Fruit fly (Drosophila melanogaster) whole organism, embryonic: Measurements from ENCODE around the gene Usp10.

ENCODE experiments used
- Aef1 ChIP-seq: fragments of 200-800 bp; sonication (Bioruptor generic); IDR thresholded peaks from 3 replicates; pipeline ENCODE4 v1.3.6; 2022; ENCODE audit warnings: missing biosample characterization, missing genetic modification characterization
- CG10366 ChIP-seq: fragments of 200-800 bp; sonication (Bioruptor generic); IDR thresholded peaks from 2 replicates; pipeline ENCODE4 v1.3.6; 2022; ENCODE audit warnings: missing biosample characterization, missing genetic modification characterization
- CG11723 ChIP-seq: fragments of 200-800 bp; sonication (Bioruptor generic); optimal IDR thresholded peaks from 2 replicates; lab custom pipeline; 2017; ENCODE audit warnings: missing biosample characterization, mild to moderate bottlenecking, missing genetic modification characterization
- CG12155 ChIP-seq: fragments of 200-800 bp; sonication (Bioruptor generic); optimal IDR thresholded peaks from 3 replicates; lab custom pipeline; 2016; ENCODE audit warnings: missing biosample characterization, missing genetic modification characterization
- CG12659 ChIP-seq: fragments of 200-800 bp; sonication (Bioruptor generic); optimal IDR thresholded peaks from 3 replicates; lab custom pipeline; 2017; ENCODE audit warnings: mild to moderate bottlenecking, missing biosample characterization, missing genetic modification reagents, missing genetic modification characterization
- CG15601 ChIP-seq: fragments of 200-800 bp; sonication (Bioruptor generic); optimal IDR thresholded peaks from 3 replicates; lab custom pipeline; 2019; ENCODE audit warnings: missing biosample characterization, mild to moderate bottlenecking, missing genetic modification characterization, moderate library complexity
- CG1603 ChIP-seq: fragments of 200-800 bp; sonication (Bioruptor generic); optimal IDR thresholded peaks from 2 replicates; lab custom pipeline; 2019; ENCODE audit warnings: missing biosample characterization, mild to moderate bottlenecking, missing genetic modification characterization, moderate library complexity
- CG17359 ChIP-seq: fragments of 200-800 bp; sonication (Bioruptor generic); optimal IDR thresholded peaks from 3 replicates; lab custom pipeline; 2018; ENCODE audit warnings: missing biosample characterization, mild to moderate bottlenecking, missing genetic modification characterization, moderate library complexity
- CG18476 ChIP-seq: fragments of 200-800 bp; sonication (Bioruptor generic); optimal IDR thresholded peaks from 2 replicates; lab custom pipeline; 2016; ENCODE audit warnings: missing biosample characterization, mild to moderate bottlenecking, missing genetic modification characterization
- CG34224 ChIP-seq: fragments of 200-800 bp; sonication (Bioruptor generic); IDR thresholded peaks from 3 replicates; pipeline ENCODE4 v1.3.6; 2022; ENCODE audit warnings: missing biosample characterization, missing genetic modification characterization; ENCODE audit not compliant: partially characterized antibody
- CG4282 ChIP-seq: fragments of 200-800 bp; sonication (Bioruptor generic); optimal IDR thresholded peaks from 2 replicates; lab custom pipeline; 2016; ENCODE audit warnings: missing biosample characterization, missing genetic modification characterization
- CG5180 ChIP-seq: fragments of 200-800 bp; sonication (Bioruptor generic); optimal IDR thresholded peaks from 3 replicates; lab custom pipeline; 2017; ENCODE audit warnings: missing biosample characterization, missing genetic modification characterization, mild to moderate bottlenecking, moderate library complexity, missing genetic modification reagents
- CG6254 ChIP-seq: fragments of 200-800 bp; sonication (Bioruptor generic); optimal IDR thresholded peaks from 3 replicates; lab custom pipeline; 2017; ENCODE audit warnings: mild to moderate bottlenecking, missing biosample characterization, missing genetic modification reagents, missing genetic modification characterization
- CG6683 ChIP-seq: fragments of 200-800 bp; sonication (Bioruptor generic); optimal IDR thresholded peaks from 2 replicates; lab custom pipeline; 2017; ENCODE audit warnings: missing biosample characterization, mild to moderate bottlenecking, missing genetic modification characterization, missing genetic modification reagents
- CG7271 ChIP-seq: fragments of 200-800 bp; sonication (Bioruptor generic); optimal IDR thresholded peaks from 2 replicates; lab custom pipeline; 2018; ENCODE audit warnings: missing biosample characterization, mild to moderate bottlenecking, missing genetic modification characterization, moderate library complexity
- CG7556 ChIP-seq: fragments of 200-800 bp; sonication (Bioruptor generic); optimal IDR thresholded peaks from 2 replicates; lab custom pipeline; 2017; ENCODE audit warnings: missing biosample characterization, mild to moderate bottlenecking, missing genetic modification characterization
- CG8089 ChIP-seq: fragments of 200-800 bp; sonication (Bioruptor generic); optimal IDR thresholded peaks from 3 replicates; lab custom pipeline; 2016; ENCODE audit warnings: missing biosample characterization, missing genetic modification characterization
- CG8281 ChIP-seq: fragments of 200-800 bp; sonication (Bioruptor generic); optimal IDR thresholded peaks from 2 replicates; lab custom pipeline; 2018; ENCODE audit warnings: missing biosample characterization, mild to moderate bottlenecking, missing genetic modification characterization, moderate library complexity
- CG9215 ChIP-seq: fragments of 200-800 bp; sonication (Bioruptor generic); IDR thresholded peaks from 2 replicates; pipeline ENCODE4 v1.3.6; 2022; ENCODE audit warnings: missing biosample characterization, missing genetic modification characterization
- Camta ChIP-seq: fragments of 200-800 bp; sonication (Bioruptor generic); optimal IDR thresholded peaks from 2 replicates; lab custom pipeline; 2016; ENCODE audit warnings: missing biosample characterization, missing genetic modification characterization
- Chrac-16 ChIP-seq: fragments of 200-800 bp; sonication (Bioruptor generic); optimal IDR thresholded peaks from 3 replicates; lab custom pipeline; 2016; ENCODE audit warnings: missing biosample characterization, missing genetic modification characterization
- Deaf1 ChIP-seq: fragments of 200-800 bp; optimal IDR thresholded peaks from 3 replicates; lab custom pipeline; 2019; ENCODE audit warnings: missing biosample characterization, mild to moderate bottlenecking, missing genetic modification characterization, moderate library complexity
- Dref ChIP-seq: fragments of 200-800 bp; sonication (Bioruptor generic); IDR thresholded peaks from 2 replicates; pipeline ENCODE4 v1.3.6; 2022; ENCODE audit warnings: missing biosample characterization, missing genetic modification characterization
- ERR ChIP-seq: fragments of 200-800 bp; sonication (Bioruptor generic); optimal IDR thresholded peaks from 2 replicates; lab custom pipeline; 2016; ENCODE audit warnings: missing biosample characterization, missing genetic modification characterization
- HHEX ChIP-seq: fragments of 200-800 bp; sonication (Bioruptor generic); optimal IDR thresholded peaks from 3 replicates; lab custom pipeline; 2017; ENCODE audit warnings: missing biosample characterization, mild to moderate bottlenecking, missing genetic modification characterization, missing genetic modification reagents
- HLH4C ChIP-seq: fragments of 200-800 bp; sonication (Bioruptor generic); IDR thresholded peaks from 3 replicates; pipeline ENCODE4 v1.3.6; 2022; ENCODE audit warnings: missing biosample characterization, missing genetic modification characterization; ENCODE audit not compliant: partially characterized antibody
- Jarid2 ChIP-seq: fragments of 200-800 bp; sonication (Bioruptor generic); optimal IDR thresholded peaks from 3 replicates; lab custom pipeline; 2017; ENCODE audit warnings: mild to moderate bottlenecking, missing biosample characterization, missing genetic modification reagents, missing genetic modification characterization
- MBD-R2 ChIP-seq: fragments of 200-800 bp; sonication (Bioruptor generic); IDR thresholded peaks from 2 replicates; pipeline ENCODE4 v1.3.6; 2022; ENCODE audit warnings: missing biosample characterization, missing genetic modification characterization
- NfI ChIP-seq: fragments of 200-800 bp; sonication (Bioruptor generic); optimal IDR thresholded peaks from 3 replicates; lab custom pipeline; 2018; ENCODE audit warnings: missing biosample characterization, mild to moderate bottlenecking, missing genetic modification characterization, moderate library complexity
- Rfx ChIP-seq: fragments of 200-800 bp; sonication (Bioruptor generic); IDR thresholded peaks from 2 replicates; pipeline ENCODE4 v1.3.6; 2022; ENCODE audit warnings: missing biosample characterization, missing genetic modification characterization
- cwo ChIP-seq: fragments of 200-800 bp; sonication (Bioruptor generic); optimal IDR thresholded peaks from 3 replicates; lab custom pipeline; 2017; ENCODE audit warnings: missing biosample characterization, missing genetic modification characterization, mild to moderate bottlenecking, moderate library complexity, missing genetic modification reagents
- ewg ChIP-seq: fragments of 200-800 bp; sonication (Bioruptor generic); optimal IDR thresholded peaks from 3 replicates; lab custom pipeline; 2017; ENCODE audit warnings: mild to moderate bottlenecking, missing biosample characterization, missing genetic modification reagents, missing genetic modification characterization
- eyg ChIP-seq: fragments of 200-800 bp; sonication (Bioruptor generic); optimal IDR thresholded peaks from 3 replicates; lab custom pipeline; 2016; ENCODE audit warnings: missing biosample characterization, missing genetic modification characterization
- fd102C ChIP-seq: fragments of 200-800 bp; sonication (Bioruptor generic); optimal IDR thresholded peaks from 2 replicates; lab custom pipeline; 2018; ENCODE audit warnings: missing biosample characterization, mild to moderate bottlenecking, missing genetic modification characterization, moderate library complexity
- grn ChIP-seq: fragments of 200-800 bp; sonication (Bioruptor generic); optimal IDR thresholded peaks from 3 replicates; lab custom pipeline; 2017; ENCODE audit warnings: missing biosample characterization, missing genetic modification characterization
- gsb-n ChIP-seq: fragments of 200-800 bp; sonication (Bioruptor generic); optimal IDR thresholded peaks from 3 replicates; lab custom pipeline; 2018; ENCODE audit warnings: missing biosample characterization, mild to moderate bottlenecking, missing genetic modification characterization
- hb ChIP-seq: fragments of 200-800 bp; sonication (Bioruptor generic); IDR thresholded peaks from 3 replicates; pipeline ENCODE4 v1.3.6; 2022; ENCODE audit warnings: missing biosample characterization, missing genetic modification characterization; ENCODE audit not compliant: partially characterized antibody
- hkb ChIP-seq, 2 experiments: fragments of 200-800 bp in 1 of 2; fragments of >200 bp in 1 of 2; sonication (Bioruptor generic) in 1 of 2; IDR thresholded peaks in 1 of 2; optimal IDR thresholded peaks in 1 of 2; 2 replicates each; pipeline versions ENCODE4 v1.3.6 to Lab custom; 2017 to 2022; ENCODE audit warnings: missing biosample characterization in 1 of 2, missing genetic modification characterization in 1 of 2
- insv ChIP-seq, 2 experiments: fragments of 200-800 bp; sonication (Bioruptor generic); optimal IDR thresholded peaks; 3 replicates each; lab custom pipeline; 2016 to 2018; ENCODE audit warnings: missing biosample characterization in 2 of 2, missing genetic modification characterization in 2 of 2
- lab ChIP-seq: fragments of 200-800 bp; sonication (Bioruptor generic); optimal IDR thresholded peaks from 3 replicates; lab custom pipeline; 2017; ENCODE audit warnings: missing biosample characterization, missing genetic modification characterization, mild to moderate bottlenecking, moderate library complexity, missing genetic modification reagents
- pan ChIP-seq, 4 experiments: fragments of >200 bp in 3 of 4; fragments of 200-800 bp in 1 of 4; sonication (Bioruptor generic) in 1 of 4; optimal IDR thresholded peaks in 3 of 4; IDR thresholded peaks in 1 of 4; 2 replicates each; pipeline versions ENCODE4 v1.3.6 to Lab custom; 2017 to 2022; ENCODE audit warnings: missing biosample characterization in 2 of 4, missing genetic modification characterization in 2 of 4, mixed read lengths in 1 of 4
- sens ChIP-seq: fragments of 200-800 bp; sonication (Bioruptor generic); peaks from one replicate; lab custom pipeline; 2016; ENCODE audit warnings: missing biosample characterization, missing genetic modification characterization
- shn ChIP-seq: fragments of 200-800 bp; sonication (Bioruptor generic); optimal IDR thresholded peaks from 3 replicates; lab custom pipeline; 2016; ENCODE audit warnings: missing biosample characterization, missing genetic modification characterization
- sisA ChIP-seq: fragments of 200-800 bp; sonication (Bioruptor generic); IDR thresholded peaks from 2 replicates; pipeline ENCODE4 v1.3.6; 2022; ENCODE audit warnings: missing biosample characterization, missing genetic modification characterization
- tgo ChIP-seq: fragments of 200-800 bp; sonication (Bioruptor generic); IDR thresholded peaks from 3 replicates; pipeline ENCODE4 v1.3.6; 2022; ENCODE audit warnings: missing biosample characterization, missing genetic modification characterization
- tll ChIP-seq, 2 experiments: fragments of 200-800 bp in 1 of 2; fragments of >200 bp in 1 of 2; sonication (Bioruptor generic) in 1 of 2; optimal IDR thresholded peaks; 2 replicates each; lab custom pipeline; 2017 to 2019; ENCODE audit warnings: missing biosample characterization in 2 of 2, missing genetic modification characterization in 2 of 2, mild to moderate bottlenecking in 1 of 2, moderate library complexity in 1 of 2
- trh ChIP-seq: fragments of 200-800 bp; sonication (Bioruptor generic); optimal IDR thresholded peaks from 2 replicates; lab custom pipeline; 2016; ENCODE audit warnings: missing biosample characterization, missing genetic modification characterization
- unc-4 ChIP-seq: fragments of 200-800 bp; sonication (Bioruptor generic); IDR thresholded peaks from 2 replicates; pipeline ENCODE4 v1.3.6; 2022; ENCODE audit warnings: missing biosample characterization, missing genetic modification characterization; ENCODE audit not compliant: partially characterized antibody

Usp10 gene

dm6 chr3L:851061-851460 is 20.6 kb upstream of the Usp10 start, which contains the start of gene Dci (continued):
- TF ChIP-seq lab (GFP tag; lab: Kevin White, UChicago) (no peak), CG15601 (no peak), pan (optimal IDR thresholded peaks at IDR 0.05; lab: Kevin White, UChicago) (no peak), pan (GFP tag; optimal IDR thresholded peaks at IDR 0.05 in 1 of 2, IDR thresholded peaks at IDR 0.05 in 1 of 2) (peak in 1 of 2 experiments; percentile 84), eyg (GFP tag; lab: Kevin White, UChicago) (no peak), gsb-n (tag; lab: Kevin White, UChicago) (no peak), tgo (GFP tag; lab: Robert Waterston, UW) (peak; percentile 70), Rfx (GFP tag; lab: Robert Waterston, UW) (peak; percentile 87), cwo (GFP tag; lab: Kevin White, UChicago) (no peak), tll (GFP tag; optimal IDR thresholded peaks at IDR 0.05; lab: Kevin White, UChicago) (no peak), HHEX (GFP tag; lab: Kevin White, UChicago) (no peak), CG8281 (tag; lab: Kevin White, UChicago) (no peak), CG7556 (peak; percentile 38), CG9215 (GFP tag; lab: Robert Waterston, UW) (peak; percentile 68), CG8089 (peak; percentile 60), trh (GFP tag; lab: Kevin White, UChicago) (peak; percentile 50), CG6683 (no peak), hb (peak; percentile 61; the same call in 2 of the 3 replicates), Chrac-16 (GFP tag; lab: Kevin White, UChicago) (peak; percentile 81), CG34224 (GFP tag; lab: Robert Waterston, UW) (peak; percentile 89), CG12659 (peak; percentile 65), MBD-R2 (peak; percentile 90), CG12155 (GFP tag; lab: Kevin White, UChicago) (peak; percentile 72), CG10366 (GFP tag; lab: Robert Waterston, UW) (peak; percentile 82), Dref (GFP tag; lab: Robert Waterston, UW) (peak; percentile 47), CG6254 (GFP tag; lab: Kevin White, UChicago) (no peak), Camta (GFP tag; lab: Kevin White, UChicago) (peak; percentile 73), CG7271 (tag; lab: Kevin White, UChicago) (no peak), ERR (GFP tag; lab: Kevin White, UChicago) (peak; percentile 39), shn (peak; percentile 63), unc-4 (GFP tag; lab: Robert Waterston, UW) (peak; percentile 82), CG17359 (tag; lab: Kevin White, UChicago) (no peak), sisA (GFP tag; lab: Robert Waterston, UW) (peak; percentile 91), HLH4C (GFP tag; lab: Robert Waterston, UW) (peak; percentile 81), CG18476 (GFP tag; lab: Kevin White, UChicago) (no peak), CG1603 (tag; lab: Kevin White, UChicago) (peak; percentile 82), hkb (optimal IDR thresholded peaks at IDR 0.05; lab: Kevin White, UChicago) (peak; percentile 63), hkb (GFP tag; IDR thresholded peaks at IDR 0.05; lab: Robert Waterston, UW) (peak; percentile 74), insv (GFP tag; optimal IDR thresholded peaks at IDR 0.05; lab: Kevin White, UChicago) (peak in 1 of 2 experiments; percentile 64), NfI (GFP tag; lab: Kevin White, UChicago) (peak; percentile 56), sens (GFP tag; lab: Kevin White, UChicago) (peak; percentile 97), CG4282 (GFP tag; lab: Kevin White, UChicago) (no peak), ewg (peak; percentile 46), grn (GFP tag; lab: Kevin White, UChicago) (no peak), Jarid2 (GFP tag; lab: Kevin White, UChicago) (no peak), CG5180 (GFP tag; lab: Kevin White, UChicago) (no peak), CG11723 (GFP tag; lab: Kevin White, UChicago) (peak; percentile 22), fd102C (GFP tag; lab: Kevin White, UChicago) (no peak), Deaf1 (tag; lab: Kevin White, UChicago) (no peak), Aef1 (peak; percentile 87)
